Worm (Caenorhabditis elegans) whole organism, midembryonic: ENCODE measurements around the gene Y47D7A.17.

Experiments
- T22C8.4 ChIP-seq: fragments of 200-800 bp; sonication (Bioruptor generic); IDR thresholded peaks from 2 replicates; pipeline ENCODE4 v1.3.6; 2022; ENCODE audit warnings: missing genetic modification characterization, missing compliant biosample characterization
- flt-1 ChIP-seq: fragments of 200-800 bp; sonication (Bioruptor generic); IDR thresholded peaks from 2 replicates; pipeline ENCODE4 v1.3.6; 2022; ENCODE audit warnings: missing genetic modification characterization, missing compliant biosample characterization
- tab-1 ChIP-seq: fragments of 200-800 bp; sonication (Bioruptor generic); IDR thresholded peaks from 2 replicates; pipeline ENCODE4 v1.3.6; 2022; ENCODE audit warnings: missing genetic modification characterization, missing compliant biosample characterization

DNA sequence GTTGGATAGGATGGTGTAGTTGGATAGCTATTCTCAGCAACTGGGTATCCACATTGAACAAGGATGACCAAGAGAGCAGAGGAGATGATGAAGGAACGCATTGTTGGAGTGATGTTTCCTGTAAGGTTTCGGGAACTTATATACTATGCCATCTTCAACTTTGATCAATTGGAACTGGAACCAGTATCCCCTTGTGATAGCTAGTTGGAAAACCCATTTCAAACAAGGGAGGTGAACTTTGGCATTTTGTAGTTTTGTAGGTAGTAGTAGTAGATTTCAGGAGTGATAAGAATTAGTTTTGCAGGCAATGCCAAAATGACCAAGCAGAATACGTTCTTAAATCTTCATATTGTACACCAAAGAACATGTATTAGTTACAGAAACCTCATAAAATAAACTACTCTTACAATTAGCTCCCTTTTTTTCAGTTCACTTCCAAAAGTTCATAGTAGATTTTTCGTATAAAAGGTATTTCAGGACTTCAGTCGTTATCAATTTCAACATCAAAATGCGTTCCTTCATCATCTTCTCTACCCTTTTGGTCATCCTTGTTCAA lies 8.2 kb upstream of the Y47D7A.17 start, which contains the start of the genes Y47D7A.7 and Y47D7A.2:
- TF ChIP-seq T22C8.4 (no peak), flt-1 (no peak), tab-1 (GFP tag; lab: Robert Waterston, UW) (no peak)
